Fruit fly (Drosophila melanogaster) whole organism, embryonic: Measurements from ENCODE around the gene CAH9.
A peak's percentile ranks its signal among the peaks of the same experiment; 100 is the strongest.

Experiments used
- Adf1 ChIP-seq: fragments of 200-800 bp; sonication (Bioruptor generic); IDR thresholded peaks from 2 replicates; pipeline ENCODE4 v1.3.6; 2022; ENCODE audit warnings: missing biosample characterization, missing genetic modification characterization
- Aef1 ChIP-seq: fragments of 200-800 bp; sonication (Bioruptor generic); IDR thresholded peaks from 3 replicates; pipeline ENCODE4 v1.3.6; 2022; ENCODE audit warnings: missing biosample characterization, missing genetic modification characterization
- Antp ChIP-seq: fragments of 200-800 bp; sonication (Bioruptor generic); optimal IDR thresholded peaks from 3 replicates; lab custom pipeline; 2016; ENCODE audit warnings: missing biosample characterization, missing genetic modification characterization
- Asciz ChIP-seq: fragments of 200-800 bp; sonication (Bioruptor generic); optimal IDR thresholded peaks from 2 replicates; lab custom pipeline; 2017; ENCODE audit warnings: missing biosample characterization, mild to moderate bottlenecking, missing genetic modification characterization, missing genetic modification reagents
- CG12659 ChIP-seq: fragments of 200-800 bp; sonication (Bioruptor generic); optimal IDR thresholded peaks from 3 replicates; lab custom pipeline; 2017; ENCODE audit warnings: mild to moderate bottlenecking, missing biosample characterization, missing genetic modification reagents, missing genetic modification characterization
- CG12744 ChIP-seq: fragments of 200-800 bp; sonication (Bioruptor generic); optimal IDR thresholded peaks from 2 replicates; lab custom pipeline; 2016; ENCODE audit warnings: missing biosample characterization, missing genetic modification characterization
- CG12769 ChIP-seq: fragments of 200-800 bp; sonication (Bioruptor generic); optimal IDR thresholded peaks from 2 replicates; lab custom pipeline; 2019; ENCODE audit warnings: missing biosample characterization, mild to moderate bottlenecking, missing genetic modification characterization, moderate library complexity
- CG13123 ChIP-seq: fragments of 200-800 bp; sonication (Bioruptor generic); optimal IDR thresholded peaks from 2 replicates; lab custom pipeline; 2016; ENCODE audit warnings: missing biosample characterization, missing genetic modification characterization
- CG13775 ChIP-seq: fragments of 200-800 bp; sonication (Bioruptor generic); optimal IDR thresholded peaks from 3 replicates; lab custom pipeline; 2017; ENCODE audit warnings: missing biosample characterization, mild to moderate bottlenecking, missing genetic modification characterization
- CG14050 ChIP-seq: fragments of 200-800 bp; sonication (Bioruptor generic); IDR thresholded peaks from 3 replicates; pipeline ENCODE4 v1.3.6; 2022; ENCODE audit warnings: missing biosample characterization, missing genetic modification characterization
- CG15269 ChIP-seq: fragments of 200-800 bp; sonication (Bioruptor generic); optimal IDR thresholded peaks from 2 replicates; lab custom pipeline; 2018; ENCODE audit warnings: missing biosample characterization, mild to moderate bottlenecking, missing genetic modification characterization, moderate library complexity
- CG15696 ChIP-seq: fragments of 200-800 bp; sonication (Bioruptor generic); optimal IDR thresholded peaks from 2 replicates; lab custom pipeline; 2019; ENCODE audit warnings: missing biosample characterization, mild to moderate bottlenecking, missing genetic modification characterization, moderate library complexity
- CG17186 ChIP-seq: fragments of 200-800 bp; sonication (Bioruptor generic); optimal IDR thresholded peaks from 3 replicates; lab custom pipeline; 2017; ENCODE audit warnings: missing biosample characterization, missing genetic modification reagents, missing genetic modification characterization
- CG4730 ChIP-seq: fragments of 200-800 bp; sonication (Bioruptor generic); IDR thresholded peaks from 2 replicates; pipeline ENCODE4 v1.3.6; 2022; ENCODE audit warnings: missing biosample characterization, missing genetic modification characterization
- CG6272 ChIP-seq: fragments of 200-800 bp; sonication (Bioruptor generic); IDR thresholded peaks from 2 replicates; pipeline ENCODE4 v1.3.6; 2022; ENCODE audit warnings: missing biosample characterization, missing genetic modification characterization
- CG6791 ChIP-seq: fragments of 200-800 bp; sonication (Bioruptor generic); IDR thresholded peaks from 3 replicates; pipeline ENCODE4 v1.3.6; 2022; ENCODE audit warnings: missing biosample characterization, missing genetic modification characterization; ENCODE audit not compliant: partially characterized antibody
- CG6813 ChIP-seq: fragments of 200-800 bp; sonication (Bioruptor generic); optimal IDR thresholded peaks from 2 replicates; lab custom pipeline; 2017; ENCODE audit warnings: missing biosample characterization, missing genetic modification characterization, mild to moderate bottlenecking, moderate library complexity, missing genetic modification reagents
- CG6854 ChIP-seq: fragments of 200-800 bp; sonication (Bioruptor generic); optimal IDR thresholded peaks from 3 replicates; lab custom pipeline; 2017; ENCODE audit warnings: missing biosample characterization, mild to moderate bottlenecking, missing genetic modification characterization
- CG7928 ChIP-seq: fragments of 200-800 bp; sonication (Bioruptor generic); optimal IDR thresholded peaks from 2 replicates; lab custom pipeline; 2017; ENCODE audit warnings: missing biosample characterization, mild to moderate bottlenecking, missing genetic modification characterization
- CG8290 ChIP-seq, 3 experiments: fragments of 200-800 bp; sonication (Bioruptor generic); optimal IDR thresholded peaks; 2 replicates each; lab custom pipeline; 2016 to 2019; ENCODE audit warnings: missing biosample characterization in 3 of 3, missing genetic modification characterization in 3 of 3, mild to moderate bottlenecking in 2 of 3, moderate library complexity in 1 of 3
- CG9797 ChIP-seq: fragments of 200-800 bp; sonication (Bioruptor generic); optimal IDR thresholded peaks from 3 replicates; lab custom pipeline; 2018; ENCODE audit warnings: missing biosample characterization, mild to moderate bottlenecking, missing genetic modification characterization
- Camta ChIP-seq: fragments of 200-800 bp; sonication (Bioruptor generic); optimal IDR thresholded peaks from 2 replicates; lab custom pipeline; 2016; ENCODE audit warnings: missing biosample characterization, missing genetic modification characterization
- Eip74EF ChIP-seq, 2 experiments: fragments of 200-800 bp in 1 of 2; fragments of >200 bp in 1 of 2; sonication (Bioruptor generic) in 1 of 2; optimal IDR thresholded peaks; 2 replicates each; lab custom pipeline; 2017 to 2019; ENCODE audit warnings: missing biosample characterization in 2 of 2, missing genetic modification characterization in 2 of 2, mild to moderate bottlenecking in 1 of 2, moderate library complexity in 1 of 2
- Fer1 ChIP-seq: fragments of 200-800 bp; sonication (Bioruptor generic); optimal IDR thresholded peaks from 2 replicates; lab custom pipeline; 2017; ENCODE audit warnings: missing biosample characterization, mild to moderate bottlenecking, missing genetic modification characterization
- Gsc ChIP-seq: fragments of 200-800 bp; sonication (Bioruptor generic); IDR thresholded peaks from 2 replicates; pipeline ENCODE4 v1.3.6; 2022; ENCODE audit warnings: missing biosample characterization, missing genetic modification characterization
- HmgZ ChIP-seq: fragments of 200-800 bp; sonication (Bioruptor generic); optimal IDR thresholded peaks from 2 replicates; lab custom pipeline; 2018; ENCODE audit warnings: missing biosample characterization, mild to moderate bottlenecking, missing genetic modification characterization
- Lpt ChIP-seq: fragments of >200 bp; optimal IDR thresholded peaks from 2 replicates; lab custom pipeline; 2018; ENCODE audit warnings: missing biosample characterization, missing genetic modification characterization
- Mad ChIP-seq: fragments of 200-800 bp; sonication (Bioruptor generic); optimal IDR thresholded peaks from 2 replicates; lab custom pipeline; 2016; ENCODE audit warnings: missing biosample characterization, missing genetic modification characterization
- Med ChIP-seq: fragments of 200-800 bp; sonication (Bioruptor generic); peaks from one replicate; lab custom pipeline; 2016; ENCODE audit warnings: missing biosample characterization, missing genetic modification characterization, mild to moderate bottlenecking, inconsistent platforms, moderate library complexity
- NC2α ChIP-seq: fragments of 200-800 bp; sonication (Bioruptor generic); optimal IDR thresholded peaks from 2 replicates; lab custom pipeline; 2016; ENCODE audit warnings: missing biosample characterization, missing genetic modification characterization
- Sry-δ ChIP-seq: fragments of 200-800 bp; sonication (Bioruptor generic); optimal IDR thresholded peaks from 2 replicates; lab custom pipeline; 2016; ENCODE audit warnings: missing biosample characterization, missing genetic modification characterization
- br ChIP-seq: fragments of >200 bp; optimal IDR thresholded peaks from 2 replicates; lab custom pipeline; 2017
- bsh ChIP-seq, 2 experiments: fragments of 200-800 bp; sonication (Bioruptor generic); optimal IDR thresholded peaks; 2 replicates each; lab custom pipeline; 2017 to 2018; ENCODE audit warnings: mild to moderate bottlenecking in 2 of 2, missing biosample characterization in 2 of 2, missing genetic modification characterization in 2 of 2, moderate library complexity in 1 of 2
- caup ChIP-seq: fragments of 200-800 bp; sonication (Bioruptor generic); optimal IDR thresholded peaks from 3 replicates; lab custom pipeline; 2017; ENCODE audit warnings: missing biosample characterization, mild to moderate bottlenecking, missing genetic modification characterization, moderate library complexity; ENCODE audit not compliant: severe bottlenecking
- ci ChIP-seq: fragments of 200-800 bp; sonication (Bioruptor generic); IDR thresholded peaks from 3 replicates; pipeline ENCODE4 v1.3.6; 2022; ENCODE audit warnings: missing biosample characterization, missing genetic modification characterization
- da ChIP-seq: fragments of 200-800 bp; sonication (Bioruptor generic); optimal IDR thresholded peaks from 2 replicates; lab custom pipeline; 2016; ENCODE audit warnings: missing biosample characterization, missing genetic modification characterization
- ewg ChIP-seq: fragments of 200-800 bp; sonication (Bioruptor generic); optimal IDR thresholded peaks from 3 replicates; lab custom pipeline; 2017; ENCODE audit warnings: mild to moderate bottlenecking, missing biosample characterization, missing genetic modification reagents, missing genetic modification characterization
- ftz-f1 ChIP-seq: fragments of 200-800 bp; sonication (Bioruptor generic); optimal IDR thresholded peaks from 2 replicates; lab custom pipeline; 2016; ENCODE audit warnings: missing biosample characterization, missing genetic modification characterization
- gcm2 ChIP-seq: fragments of 200-800 bp; sonication (Bioruptor generic); optimal IDR thresholded peaks from 2 replicates; lab custom pipeline; 2016; ENCODE audit warnings: missing biosample characterization, missing genetic modification characterization
- ham ChIP-seq: fragments of 200-800 bp; sonication (Bioruptor generic); IDR thresholded peaks from 2 replicates; pipeline ENCODE4 v1.3.6; 2022; ENCODE audit warnings: missing biosample characterization, missing genetic modification characterization
- jumu ChIP-seq: fragments of 200-800 bp; sonication (Bioruptor generic); optimal IDR thresholded peaks from 3 replicates; lab custom pipeline; 2016; ENCODE audit warnings: missing biosample characterization, missing genetic modification characterization
- lab ChIP-seq: fragments of 200-800 bp; sonication (Bioruptor generic); optimal IDR thresholded peaks from 3 replicates; lab custom pipeline; 2017; ENCODE audit warnings: missing biosample characterization, missing genetic modification characterization, mild to moderate bottlenecking, moderate library complexity, missing genetic modification reagents
- lmd ChIP-seq: fragments of 200-800 bp; sonication (Bioruptor generic); IDR thresholded peaks from 2 replicates; pipeline ENCODE4 v1.3.6; 2022; ENCODE audit warnings: missing biosample characterization, missing genetic modification characterization
- luna ChIP-seq: fragments of 200-800 bp; sonication (Bioruptor generic); optimal IDR thresholded peaks from 2 replicates; lab custom pipeline; 2016; ENCODE audit warnings: missing biosample characterization, missing genetic modification characterization
- mld ChIP-seq: fragments of 200-800 bp; sonication (Bioruptor generic); IDR thresholded peaks from 3 replicates; pipeline ENCODE4 v1.3.6; 2022; ENCODE audit warnings: missing biosample characterization, missing genetic modification characterization; ENCODE audit not compliant: partially characterized antibody
- odd ChIP-seq: fragments of 200-800 bp; sonication (Bioruptor generic); optimal IDR thresholded peaks from 2 replicates; lab custom pipeline; 2017; ENCODE audit warnings: missing biosample characterization, mild to moderate bottlenecking, missing genetic modification characterization
- pzg ChIP-seq: fragments of 200-800 bp; sonication (Bioruptor generic); optimal IDR thresholded peaks from 3 replicates; lab custom pipeline; 2018; ENCODE audit warnings: missing biosample characterization, mild to moderate bottlenecking, missing genetic modification characterization, moderate library complexity
- sd ChIP-seq: fragments of 200-800 bp; sonication (Bioruptor generic); optimal IDR thresholded peaks from 3 replicates; lab custom pipeline; 2018; ENCODE audit warnings: missing biosample characterization, mild to moderate bottlenecking, missing genetic modification characterization, moderate library complexity
- stc ChIP-seq: fragments of 200-800 bp; sonication (Bioruptor generic); IDR thresholded peaks from 2 replicates; pipeline ENCODE4 v1.3.6; 2022; ENCODE audit warnings: missing biosample characterization, missing genetic modification characterization
- zfh1 ChIP-seq: fragments of 200-800 bp; sonication (Bioruptor generic); IDR thresholded peaks from 3 replicates; pipeline ENCODE4 v1.3.6; 2022; ENCODE audit warnings: missing biosample characterization, missing genetic modification characterization

The CAH9 gene

DNA sequence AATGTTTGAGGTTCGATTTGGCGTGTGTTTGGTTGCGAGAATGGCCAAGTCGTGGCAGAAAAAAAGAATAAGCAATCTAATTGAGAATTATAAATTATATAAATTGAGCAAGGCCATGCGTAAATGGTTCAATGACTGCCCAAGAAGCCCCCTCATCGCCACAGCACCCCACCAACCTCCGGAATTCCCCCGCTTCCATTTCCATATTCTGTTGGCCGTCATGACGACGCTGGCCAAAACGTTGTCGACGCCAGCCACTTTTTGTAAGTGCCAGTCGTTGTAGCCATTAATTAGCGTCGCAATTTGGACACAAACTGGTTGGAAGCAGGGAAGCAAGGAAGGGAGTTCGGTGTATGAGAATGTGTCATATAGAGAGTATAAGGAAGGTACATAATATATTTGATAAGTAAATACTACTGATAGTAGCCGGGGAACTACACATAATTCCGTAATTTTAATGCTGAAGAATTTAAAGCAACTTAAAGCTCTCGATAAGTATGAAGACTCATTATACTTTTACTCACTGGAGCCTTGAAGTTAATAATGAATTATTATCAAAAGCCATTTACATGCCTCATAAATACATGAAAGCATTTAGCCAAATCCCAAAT, 24.7 kb upstream of the CAH9 start (continued):
- TF ChIP-seq Adf1 = peak; percentile 36; the same call in 1 of the 2 replicates
- no peak for TF ChIP-seq Sry-δ (GFP tag; lab: Kevin White, UChicago)
- TF ChIP-seq ewg (GFP tag; lab: Kevin White, UChicago) = no peak
- TF ChIP-seq Aef1 = no peak
- no peak for TF ChIP-seq CG9797 (GFP tag; lab: Kevin White, UChicago)
- no peak for TF ChIP-seq gcm2 (GFP tag; lab: Kevin White, UChicago)
- TF ChIP-seq CG17186 (GFP tag; lab: Kevin White, UChicago) = no peak
- TF ChIP-seq CG6813 (GFP tag; lab: Kevin White, UChicago) = no peak
- no peak for TF ChIP-seq ci (GFP tag; lab: Robert Waterston, UW)
- no peak for TF ChIP-seq Antp (GFP tag; lab: Kevin White, UChicago)
- no peak for TF ChIP-seq Fer1
- no peak for TF ChIP-seq CG12659 (GFP tag; lab: Kevin White, UChicago)
- no peak for TF ChIP-seq CG6854 (GFP tag; lab: Kevin White, UChicago)
- TF ChIP-seq CG15696 (tag; lab: Kevin White, UChicago) = no peak
- TF ChIP-seq pzg (GFP tag; lab: Kevin White, UChicago) = no peak
- no peak for TF ChIP-seq CG13123 (GFP tag; lab: Kevin White, UChicago)
- TF ChIP-seq mld (GFP tag; lab: Robert Waterston, UW) = no peak
- no peak for TF ChIP-seq Lpt (GFP tag; lab: Kevin White, UChicago)
- peak; percentile 45 for TF ChIP-seq Med
- no peak for TF ChIP-seq HmgZ
- TF ChIP-seq odd (GFP tag; lab: Kevin White, UChicago) = no peak
- TF ChIP-seq NC2α = no peak
- no peak for TF ChIP-seq Asciz (GFP tag; lab: Kevin White, UChicago)
- TF ChIP-seq CG7928 (GFP tag; lab: Kevin White, UChicago) = no peak
- no peak for TF ChIP-seq ham (GFP tag; lab: Robert Waterston, UW)
- no peak for TF ChIP-seq luna (GFP tag; lab: Kevin White, UChicago)
- no peak for TF ChIP-seq stc (GFP tag; lab: Robert Waterston, UW)
- TF ChIP-seq Eip74EF (GFP tag; optimal IDR thresholded peaks at IDR 0.05; lab: Kevin White, UChicago) = no peak
- TF ChIP-seq jumu (GFP tag; lab: Kevin White, UChicago) = no peak
- TF ChIP-seq CG14050 (GFP tag; lab: Robert Waterston, UW) = no peak
- TF ChIP-seq CG6272 (GFP tag; lab: Robert Waterston, UW) = no peak
- no peak for TF ChIP-seq bsh (GFP tag; optimal IDR thresholded peaks at IDR 0.05; lab: Kevin White, UChicago)
- TF ChIP-seq ftz-f1 (GFP tag; lab: Kevin White, UChicago) = peak; percentile 63
- no peak for TF ChIP-seq CG13775 (GFP tag; lab: Kevin White, UChicago)
- TF ChIP-seq CG12769 (tag; lab: Kevin White, UChicago) = peak; percentile 65
- no peak for TF ChIP-seq Mad (GFP tag; lab: Kevin White, UChicago)
- no peak for TF ChIP-seq br (lab: Kevin White, UChicago)
- no peak for TF ChIP-seq CG12744 (GFP tag; lab: Kevin White, UChicago)
- TF ChIP-seq zfh1 = no peak
- TF ChIP-seq lab (GFP tag; lab: Kevin White, UChicago) = peak; percentile 11
- no peak for TF ChIP-seq Camta (GFP tag; lab: Kevin White, UChicago)
- TF ChIP-seq sd (tag; lab: Kevin White, UChicago) = peak; percentile 81
- no peak for TF ChIP-seq CG6791 (GFP tag; lab: Robert Waterston, UW)
- TF ChIP-seq CG15269 = peak; percentile 23
- TF ChIP-seq caup (GFP tag; lab: Kevin White, UChicago) = no peak
- TF ChIP-seq CG4730 (GFP tag; lab: Robert Waterston, UW) = no peak
- no peak for TF ChIP-seq lmd
- no peak for TF ChIP-seq da (GFP tag; lab: Kevin White, UChicago)
- TF ChIP-seq Gsc (GFP tag; lab: Robert Waterston, UW) = no peak
- TF ChIP-seq CG8290 (GFP tag; optimal IDR thresholded peaks at IDR 0.05; lab: Kevin White, UChicago) = no peak
- peak in 1 of 2 experiments; percentile 22 for TF ChIP-seq CG8290 (tag; optimal IDR thresholded peaks at IDR 0.05; lab: Kevin White, UChicago)
